Worm (Caenorhabditis elegans) whole organism, L3 larva: ENCODE data around the gene dsb-1.

ENCODE experiments used
- R02D3.7 ChIP-seq: fragments of 150-350 bp; optimal IDR thresholded peaks from 2 replicates; lab custom pipeline; 2014; ENCODE audit warnings: missing biosample characterization, missing genetic modification characterization
- aly-2 ChIP-seq: fragments of 150-350 bp; optimal IDR thresholded peaks from 2 replicates; lab custom pipeline; 2014; ENCODE audit warnings: missing biosample characterization, missing genetic modification characterization
- ama-1 ChIP-seq: fragments of 150-350 bp; optimal IDR thresholded peaks from 2 replicates; lab custom pipeline; 2018
- ceh-16 ChIP-seq: sonication (generic microtip); optimal IDR thresholded peaks from 2 replicates; lab custom pipeline; 2017; ENCODE audit warnings: missing biosample characterization, missing genetic modification characterization
- ceh-28 ChIP-seq: fragments of 150-350 bp; optimal IDR thresholded peaks from 2 replicates; lab custom pipeline; 2014; ENCODE audit warnings: missing biosample characterization, missing genetic modification reagents, missing genetic modification characterization
- ceh-82 ChIP-seq: fragments of 150-350 bp; optimal IDR thresholded peaks from 2 replicates; lab custom pipeline; 2014; ENCODE audit warnings: missing biosample characterization, missing genetic modification characterization
- ceh-9 ChIP-seq: sonication (generic microtip); optimal IDR thresholded peaks from 2 replicates; lab custom pipeline; 2018; ENCODE audit warnings: missing biosample characterization, missing genetic modification characterization
- daf-12 ChIP-seq: fragments of 150-350 bp; optimal IDR thresholded peaks from 2 replicates; lab custom pipeline; 2014; ENCODE audit warnings: missing biosample characterization, missing genetic modification reagents, missing genetic modification characterization
- egl-27 ChIP-seq: sonication (generic microtip); optimal IDR thresholded peaks from 4 replicates; lab custom pipeline; 2017; ENCODE audit warnings: missing biosample characterization, missing genetic modification reagents, missing genetic modification characterization
- egl-5 ChIP-seq: fragments of 150-350 bp; optimal IDR thresholded peaks from 2 replicates; lab custom pipeline; 2017; ENCODE audit warnings: missing biosample characterization, missing genetic modification reagents, missing genetic modification characterization, inconsistent platforms
- elt-1 ChIP-seq: fragments of 150-350 bp; optimal IDR thresholded peaks from 2 replicates; lab custom pipeline; 2014; ENCODE audit warnings: missing biosample characterization, missing genetic modification characterization
- elt-2 ChIP-seq: sonication (generic microtip); optimal IDR thresholded peaks from 2 replicates; lab custom pipeline; 2016; ENCODE audit warnings: missing genetic modification reagents, mild to moderate bottlenecking, missing genetic modification characterization, missing compliant biosample characterization
- elt-3 ChIP-seq, 3 experiments: fragments of 150-350 bp in 1 of 3; sonication (generic microtip) in 2 of 3; optimal IDR thresholded peaks; 2 replicates in 2 of 3; 4 replicates in 1 of 3; lab custom pipeline; 2014 to 2017; ENCODE audit warnings: missing biosample characterization in 3 of 3, missing genetic modification characterization in 3 of 3
- fkh-10 ChIP-seq: sonication (generic microtip); optimal IDR thresholded peaks from 2 replicates; lab custom pipeline; 2017; ENCODE audit warnings: missing biosample characterization, missing genetic modification reagents, missing genetic modification characterization
- fkh-2 ChIP-seq: fragments of 150-350 bp; optimal IDR thresholded peaks from 2 replicates; lab custom pipeline; 2014; ENCODE audit warnings: missing biosample characterization, missing genetic modification reagents, missing genetic modification characterization
- fos-1 ChIP-seq: fragments of 150-350 bp; optimal IDR thresholded peaks from 2 replicates; lab custom pipeline; 2014; ENCODE audit warnings: missing biosample characterization, missing genetic modification characterization
- hmg-11 ChIP-seq: sonication (generic microtip); optimal IDR thresholded peaks from 2 replicates; lab custom pipeline; 2016; ENCODE audit warnings: missing genetic modification characterization, missing compliant biosample characterization
- jun-1 ChIP-seq: fragments of 150-350 bp; optimal IDR thresholded peaks from 2 replicates; lab custom pipeline; 2014; ENCODE audit warnings: missing biosample characterization, missing genetic modification reagents, missing genetic modification characterization
- lin-15B ChIP-seq: fragments of 150-350 bp; optimal IDR thresholded peaks from 2 replicates; lab custom pipeline; 2014; ENCODE audit warnings: missing biosample characterization, missing genetic modification characterization
- lin-39 ChIP-seq: fragments of 150-350 bp; optimal IDR thresholded peaks from 2 replicates; lab custom pipeline; 2018; ENCODE audit warnings: missing biosample characterization, missing genetic modification reagents, missing genetic modification characterization
- lsy-12 ChIP-seq: sonication (generic microtip); optimal IDR thresholded peaks from 2 replicates; lab custom pipeline; 2016; ENCODE audit warnings: mild to moderate bottlenecking, missing genetic modification characterization, missing compliant biosample characterization
- mdl-1 ChIP-seq: fragments of 150-350 bp; optimal IDR thresholded peaks from 2 replicates; lab custom pipeline; 2014; ENCODE audit warnings: missing biosample characterization, missing genetic modification characterization
- mml-1 ChIP-seq: fragments of 150-350 bp; sonication (generic microtip); optimal IDR thresholded peaks from 3 replicates; lab custom pipeline; 2014; ENCODE audit warnings: missing biosample characterization, missing genetic modification characterization
- nfya-1 ChIP-seq: sonication (generic microtip); optimal IDR thresholded peaks from 2 replicates; lab custom pipeline; 2017; ENCODE audit warnings: missing genetic modification characterization, mild to moderate bottlenecking, missing compliant biosample characterization, antibody characterized with exemption, moderate library complexity; ENCODE audit not compliant: insufficient read depth
- nhr-11 ChIP-seq: fragments of 150-350 bp; optimal IDR thresholded peaks from 2 replicates; lab custom pipeline; 2014; ENCODE audit warnings: missing biosample characterization, missing genetic modification characterization
- nhr-12 ChIP-seq: fragments of 150-350 bp; optimal IDR thresholded peaks from 2 replicates; lab custom pipeline; 2014; ENCODE audit warnings: missing biosample characterization, missing genetic modification characterization
- nhr-23 ChIP-seq: fragments of 150-350 bp; optimal IDR thresholded peaks from 2 replicates; lab custom pipeline; 2014; ENCODE audit warnings: missing biosample characterization, missing genetic modification reagents, missing genetic modification characterization
- nhr-237 ChIP-seq: fragments of 150-350 bp; optimal IDR thresholded peaks from 2 replicates; lab custom pipeline; 2014; ENCODE audit warnings: missing biosample characterization, missing genetic modification characterization
- nhr-25 ChIP-seq: sonication (generic microtip); optimal IDR thresholded peaks from 2 replicates; lab custom pipeline; 2017; ENCODE audit warnings: missing biosample characterization, missing genetic modification characterization
- nhr-67 ChIP-seq: fragments of 150-350 bp; optimal IDR thresholded peaks from 2 replicates; lab custom pipeline; 2014; ENCODE audit warnings: missing biosample characterization, missing genetic modification characterization
- nhr-76 ChIP-seq: fragments of 150-350 bp; sonication (generic microtip); optimal IDR thresholded peaks from 5 replicates; lab custom pipeline; 2014; ENCODE audit warnings: missing biosample characterization, missing genetic modification characterization
- nhr-77 ChIP-seq: fragments of 150-350 bp; optimal IDR thresholded peaks from 2 replicates; lab custom pipeline; 2014; ENCODE audit warnings: missing biosample characterization, missing genetic modification characterization
- pha-4 ChIP-seq: fragments of 150-350 bp; optimal IDR thresholded peaks from 2 replicates; lab custom pipeline; 2014; ENCODE audit warnings: missing biosample characterization, missing genetic modification reagents, missing genetic modification characterization
- pqm-1 ChIP-seq: fragments of 150-350 bp; optimal IDR thresholded peaks from 2 replicates; lab custom pipeline; 2017; ENCODE audit warnings: missing biosample characterization, missing genetic modification characterization, inconsistent platforms
- sea-2 ChIP-seq: fragments of 150-350 bp; sonication (generic microtip); optimal IDR thresholded peaks from 4 replicates; lab custom pipeline; 2014; ENCODE audit warnings: missing biosample characterization, missing genetic modification reagents, missing genetic modification characterization
- skn-1 ChIP-seq: fragments of 150-350 bp; optimal IDR thresholded peaks from 2 replicates; lab custom pipeline; 2014; ENCODE audit warnings: missing biosample characterization, missing genetic modification characterization
- snpc-4 ChIP-seq: fragments of 150-350 bp; optimal IDR thresholded peaks from 2 replicates; lab custom pipeline; 2014; ENCODE audit warnings: missing biosample characterization, missing genetic modification characterization
- tbx-2 ChIP-seq: sonication (generic microtip); optimal IDR thresholded peaks from 2 replicates; lab custom pipeline; 2016; ENCODE audit warnings: mild to moderate bottlenecking, missing genetic modification characterization, missing compliant biosample characterization
- unc-39 ChIP-seq: sonication (generic microtip); optimal IDR thresholded peaks from 4 replicates; lab custom pipeline; 2017; ENCODE audit warnings: missing biosample characterization, missing genetic modification characterization
- unc-62 ChIP-seq: fragments of 150-350 bp; sonication (generic microtip); optimal IDR thresholded peaks from 4 replicates; lab custom pipeline; 2014; ENCODE audit warnings: missing biosample characterization, missing genetic modification reagents, missing genetic modification characterization
- zag-1 ChIP-seq: fragments of 150-350 bp; optimal IDR thresholded peaks from 2 replicates; lab custom pipeline; 2014; ENCODE audit warnings: missing biosample characterization, missing genetic modification characterization
- ztf-11 ChIP-seq: fragments of 150-350 bp; optimal IDR thresholded peaks from 2 replicates; lab custom pipeline; 2014; ENCODE audit warnings: missing biosample characterization, missing genetic modification characterization
- ztf-4 ChIP-seq: fragments of 150-350 bp; optimal IDR thresholded peaks from 2 replicates; lab custom pipeline; 2014; ENCODE audit warnings: missing biosample characterization, missing genetic modification characterization

Gene dsb-1

ce11 chrIV:12408625-12409024 lies at the start of gene dsb-1:
TSS of gene dsb-1 (plus strand) at chrIV:12408925.
- TF ChIP-seq nhr-12 (tag; lab: Kevin White, UChicago) (no peak), skn-1 (tag; lab: Kevin White, UChicago) (no peak), nhr-11 (tag; lab: Kevin White, UChicago) (no peak), elt-1 (tag; lab: Kevin White, UChicago) (no peak), nhr-23 (tag; lab: Kevin White, UChicago) (no peak), nhr-237 (no peak), ama-1 (no peak), mdl-1 (tag; lab: Kevin White, UChicago) (no peak), ceh-9 (tag; lab: Kevin White, UChicago) (no peak)

- TF ChIP-seq lin-39 (no peak), zag-1 (tag; lab: Kevin White, UChicago) (no peak), snpc-4 (no peak), elt-3 (tag; optimal IDR thresholded peaks at IDR 0.05; lab: Kevin White, UChicago) (no peak), ztf-11 (tag; lab: Kevin White, UChicago) (no peak), elt-2 (no peak), elt-1 (tag; lab: Kevin White, UChicago) (no peak), nhr-237 (no peak), skn-1 (tag; lab: Kevin White, UChicago) (no peak), nhr-25 (tag; lab: Kevin White, UChicago) (no peak), egl-5 (tag; lab: Kevin White, UChicago) (no peak)
- TF ChIP-seq, all 47 proteins: peak for 0
Observed at ce11 chrIV:12359979-12360378, 48.7 kb upstream of the dsb-1 start.

- no peak for TF ChIP-seq elt-3 (tag; optimal IDR thresholded peaks at IDR 0.05; lab: Kevin White, UChicago)
- TF ChIP-seq skn-1 (tag; lab: Kevin White, UChicago): no peak
- TF ChIP-seq ceh-16: no peak
- TF ChIP-seq ama-1: no peak
- no peak for TF ChIP-seq ceh-82 (tag; lab: Kevin White, UChicago)
- TF ChIP-seq ztf-11 (tag; lab: Kevin White, UChicago): no peak
- TF ChIP-seq, all 47 proteins: peak for 0
Observed at ce11 chrIV:12360742-12361195, 48.0 kb upstream of the dsb-1 start, which contains the start of gene sec-24.2. TSS of gene sec-24.2 (minus strand) at chrIV:12360792.

ce11 chrIV:12361392-12362092 lies 47.2 kb upstream of the dsb-1 start, which contains the start of the genes ccr-4 and ZC518.8:
TSS of gene ccr-4 (plus strand) at chrIV:12361542.
TSS of gene ZC518.8 (minus strand) at chrIV:12361908.
- TF ChIP-seq mml-1 (tag; lab: Kevin White, UChicago) (no peak), aly-2 (tag; lab: Kevin White, UChicago) (no peak), nhr-11 (tag; lab: Kevin White, UChicago) (no peak), skn-1 (tag; lab: Kevin White, UChicago) (no peak), R02D3.7 (tag; lab: Kevin White, UChicago) (no peak), unc-39 (tag; lab: Kevin White, UChicago) (no peak), nhr-67 (tag; lab: Kevin White, UChicago) (no peak), egl-27 (tag; lab: Kevin White, UChicago) (no peak), nhr-25 (tag; lab: Kevin White, UChicago) (no peak), fkh-10 (GFP tag; lab: Kevin White, UChicago) (no peak), jun-1 (tag; lab: Kevin White, UChicago) (no peak), nhr-23 (tag; lab: Kevin White, UChicago) (no peak), nhr-12 (tag; lab: Kevin White, UChicago) (no peak), ama-1 (peak; percentile 28), ceh-9 (tag; lab: Kevin White, UChicago) (no peak), fos-1 (no peak), egl-5 (tag; lab: Kevin White, UChicago) (no peak), ceh-82 (tag; lab: Kevin White, UChicago) (no peak), lin-39 (no peak), hmg-11 (tag; lab: Kevin White, UChicago) (no peak), fkh-2 (tag; lab: Kevin White, UChicago) (no peak), tbx-2 (tag; lab: Kevin White, UChicago) (no peak), pha-4 (tag; lab: Kevin White, UChicago) (peak; percentile 7), nfya-1 (peak; percentile 82), lsy-12 (tag; lab: Kevin White, UChicago) (no peak), elt-3 (tag; optimal IDR thresholded peaks at IDR 0.05; lab: Kevin White, UChicago) (no peak), ztf-11 (tag; lab: Kevin White, UChicago) (no peak), snpc-4 (peak; percentile 3), daf-12 (tag; lab: Kevin White, UChicago) (no peak), pqm-1 (tag; lab: Kevin White, UChicago) (no peak), ceh-16 (no peak), unc-62 (GFP tag; lab: Kevin White, UChicago) (no peak), elt-2 (peak; percentile 22), nhr-237 (no peak), zag-1 (tag; lab: Kevin White, UChicago) (no peak), ceh-28 (tag; lab: Kevin White, UChicago) (no peak), lin-15B (tag; lab: Kevin White, UChicago) (peak; percentile 41), nhr-76 (tag; lab: Kevin White, UChicago) (no peak), ztf-4 (tag; lab: Kevin White, UChicago) (no peak), nhr-77 (no peak), sea-2 (GFP tag; lab: Kevin White, UChicago) (no peak)
